Fruit fly (Drosophila melanogaster): ENCODE results near the gene Gr89a.

Gr89a gene

DNA sequence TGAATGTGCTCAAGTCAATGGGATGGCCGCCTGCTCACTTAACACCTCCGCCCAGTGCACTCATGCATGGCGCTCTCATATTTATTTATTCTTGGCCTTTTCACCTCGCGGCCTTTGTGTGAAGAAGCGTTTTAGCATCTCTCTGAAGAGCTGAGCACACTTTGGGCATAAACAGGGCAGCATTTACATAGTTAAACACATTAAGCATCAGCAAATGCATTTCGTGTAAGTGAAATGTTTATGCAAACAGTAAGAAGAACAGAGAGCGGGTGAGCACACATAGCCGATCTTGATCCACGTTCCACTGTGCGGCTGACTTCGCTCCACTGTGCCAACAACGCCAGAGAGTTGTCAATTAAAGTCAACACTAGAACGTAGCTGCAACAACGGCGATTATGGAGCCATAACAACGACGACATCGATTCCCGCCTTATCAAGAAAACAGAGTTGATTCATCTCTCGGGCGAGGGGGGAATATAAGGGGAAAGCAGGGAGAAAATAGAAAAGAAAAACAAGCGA, 25.9 kb upstream of the Gr89a start:
- TF ChIP-seq usp (GFP tag; optimal IDR thresholded peaks at IDR 0.05) (no peak), CG8478 (optimal IDR thresholded peaks at IDR 0.05) (no peak), EcR (GFP tag; optimal IDR thresholded peaks at IDR 0.05) (no peak), psq (optimal IDR thresholded peaks at IDR 0.05) (no peak), pan (optimal IDR thresholded peaks at IDR 0.05) (no peak), Dll (optimal IDR thresholded peaks at IDR 0.05) (no peak)

DNA sequence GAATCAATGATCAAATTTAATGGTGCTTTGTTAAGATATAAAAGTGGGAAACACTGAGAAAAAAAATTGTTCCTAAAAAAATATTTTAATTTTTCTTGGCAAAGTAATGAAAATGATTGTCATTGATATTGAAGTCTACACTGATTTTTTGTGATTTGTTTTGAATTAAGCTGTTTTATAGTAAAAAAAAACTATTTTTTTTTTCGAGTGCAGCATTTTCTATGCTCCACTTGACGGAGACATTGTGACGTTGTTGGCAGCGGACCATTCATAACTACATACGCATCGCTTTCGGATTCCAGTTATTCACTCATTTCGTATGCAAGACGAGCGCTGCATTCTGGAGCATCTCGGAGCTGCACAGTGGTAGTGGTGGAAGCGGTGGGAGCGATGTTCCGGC, 25.4 kb upstream of the Gr89a start:
- TF ChIP-seq psq (optimal IDR thresholded peaks at IDR 0.05) = no peak
- TF ChIP-seq EcR (GFP tag; optimal IDR thresholded peaks at IDR 0.05) = no peak
- TF ChIP-seq usp (GFP tag; optimal IDR thresholded peaks at IDR 0.05) = no peak
- TF ChIP-seq pan (optimal IDR thresholded peaks at IDR 0.05) = no peak
- no peak for TF ChIP-seq Dll (optimal IDR thresholded peaks at IDR 0.05)
- TF ChIP-seq CG8478 (optimal IDR thresholded peaks at IDR 0.05) = no peak

DNA sequence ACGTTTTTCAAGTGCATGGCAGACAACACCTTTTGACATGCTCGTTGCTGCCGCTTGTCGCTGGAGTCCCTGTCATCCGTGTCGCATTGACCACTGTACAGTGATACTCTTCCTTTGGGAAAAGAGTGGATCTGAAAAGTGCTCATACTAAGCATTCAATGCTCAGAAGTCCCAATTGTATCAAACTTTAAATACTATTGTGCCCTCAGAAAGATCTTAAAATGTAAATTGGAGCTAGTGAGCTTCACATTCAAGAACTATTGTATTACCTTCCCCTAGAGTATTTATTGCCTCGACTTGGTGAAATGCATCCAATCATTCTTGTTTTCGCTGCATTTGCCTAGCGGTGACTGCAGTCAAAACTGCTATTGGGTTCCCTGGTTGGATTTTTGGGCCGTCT, 24.6 kb upstream of the Gr89a start:
- TF ChIP-seq EcR (GFP tag; optimal IDR thresholded peaks at IDR 0.05) = no peak
- no peak for TF ChIP-seq pan (optimal IDR thresholded peaks at IDR 0.05)
- TF ChIP-seq Dll (optimal IDR thresholded peaks at IDR 0.05) = no peak
- TF ChIP-seq usp (GFP tag; optimal IDR thresholded peaks at IDR 0.05) = no peak
- TF ChIP-seq CG8478 (optimal IDR thresholded peaks at IDR 0.05) = no peak
- no peak for TF ChIP-seq psq (optimal IDR thresholded peaks at IDR 0.05)

DNA sequence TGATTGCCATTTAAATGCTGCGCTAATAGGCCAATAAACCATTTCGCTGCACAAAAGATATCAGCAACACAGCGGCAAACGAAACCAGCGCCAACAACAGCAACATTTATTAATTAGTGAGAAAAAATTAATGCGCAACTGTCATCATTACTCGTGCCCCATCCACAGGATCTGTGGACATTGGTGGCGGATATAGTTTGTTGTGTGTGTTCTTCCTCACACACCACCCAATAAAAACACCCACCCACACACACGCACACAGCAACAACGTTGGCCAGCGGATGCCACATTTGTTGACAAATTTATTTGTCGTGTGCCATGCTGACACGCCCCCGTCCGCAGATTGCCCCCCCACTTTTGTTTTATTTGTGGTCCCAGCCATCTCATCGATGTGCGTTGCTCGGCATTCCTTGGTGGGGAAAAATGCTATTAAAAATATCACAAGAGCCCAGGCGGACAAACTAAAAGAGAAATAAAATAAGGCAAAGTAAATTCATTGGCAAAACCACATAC, 19.4 kb upstream of the Gr89a start:
- TF ChIP-seq EcR (GFP tag; optimal IDR thresholded peaks at IDR 0.05) = no peak
- TF ChIP-seq usp (GFP tag; optimal IDR thresholded peaks at IDR 0.05) = no peak
- no peak for TF ChIP-seq CG8478 (optimal IDR thresholded peaks at IDR 0.05)
- TF ChIP-seq pan (optimal IDR thresholded peaks at IDR 0.05) = no peak
- TF ChIP-seq psq (optimal IDR thresholded peaks at IDR 0.05) = no peak
- TF ChIP-seq Dll (optimal IDR thresholded peaks at IDR 0.05) = no peak

DNA sequence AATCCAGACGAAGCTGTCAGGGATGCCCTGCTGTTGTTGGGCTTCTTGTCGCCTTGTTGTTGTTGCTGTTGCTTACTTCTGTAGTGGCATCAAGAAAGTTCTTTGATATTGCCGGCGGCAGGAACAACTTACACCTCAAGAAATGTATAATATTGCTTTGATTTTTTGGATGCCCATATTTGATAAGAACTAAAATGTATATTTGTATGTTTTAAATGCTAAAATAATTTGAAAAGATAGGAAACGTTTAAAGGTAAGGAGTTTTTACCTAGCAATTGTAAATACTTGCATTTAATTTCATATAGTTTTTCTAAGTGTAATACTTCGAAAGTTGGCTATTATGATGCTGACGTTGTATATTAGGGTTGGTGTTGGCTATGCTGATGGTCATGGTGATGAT, 11.4 kb upstream of the Gr89a start:
- TF ChIP-seq usp (GFP tag; optimal IDR thresholded peaks at IDR 0.05) (no peak), CG8478 (optimal IDR thresholded peaks at IDR 0.05) (no peak), Dll (optimal IDR thresholded peaks at IDR 0.05) (no peak), psq (optimal IDR thresholded peaks at IDR 0.05) (no peak), EcR (GFP tag; optimal IDR thresholded peaks at IDR 0.05) (no peak), pan (optimal IDR thresholded peaks at IDR 0.05) (no peak)

DNA sequence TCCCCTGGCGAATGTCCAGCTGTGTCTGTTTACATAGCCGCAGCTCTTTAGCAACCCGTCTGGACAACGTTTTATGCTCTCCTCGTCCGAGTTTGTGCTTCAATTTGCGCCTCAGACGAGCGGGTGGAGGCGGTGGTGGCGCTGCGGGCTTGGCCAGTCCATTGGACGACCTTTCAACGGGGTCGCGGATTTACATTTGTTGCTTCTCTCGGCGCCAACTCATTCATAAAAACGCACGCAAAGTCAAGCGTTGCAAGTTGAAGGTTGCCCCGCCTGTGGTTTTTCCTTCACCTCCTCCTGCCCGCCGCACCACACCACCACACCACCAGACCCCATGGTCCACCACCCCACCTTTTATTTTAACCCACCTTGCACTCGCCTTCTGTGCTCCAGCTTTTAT, 8.9 kb upstream of the Gr89a start:
- TF ChIP-seq psq (optimal IDR thresholded peaks at IDR 0.05) (no peak), Dll (optimal IDR thresholded peaks at IDR 0.05) (no peak), CG8478 (optimal IDR thresholded peaks at IDR 0.05) (no peak), pan (optimal IDR thresholded peaks at IDR 0.05) (no peak)

DNA sequence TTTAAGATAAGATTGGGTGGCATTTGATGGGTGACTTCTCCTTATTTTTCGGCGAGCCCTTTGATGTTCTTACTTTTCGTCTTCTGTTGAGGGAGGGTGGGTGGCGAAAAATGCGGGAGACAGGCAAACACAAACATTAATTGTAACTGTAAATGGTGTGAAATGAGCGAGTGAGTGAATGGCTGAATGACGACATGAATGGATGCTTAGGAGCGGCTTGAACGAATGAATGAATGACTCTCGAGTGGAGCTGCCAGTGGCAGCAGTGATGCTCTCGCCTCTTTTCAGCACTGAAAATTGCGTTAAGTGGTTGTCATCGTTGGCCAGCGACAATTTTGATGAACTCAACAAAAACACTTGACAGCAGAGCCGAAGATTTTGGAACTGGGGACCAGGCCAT, 5.8 kb upstream of the Gr89a start:
- TF ChIP-seq EcR (GFP tag; optimal IDR thresholded peaks at IDR 0.05) (no peak), pan (optimal IDR thresholded peaks at IDR 0.05) (no peak), CG8478 (optimal IDR thresholded peaks at IDR 0.05) (no peak), Dll (optimal IDR thresholded peaks at IDR 0.05) (no peak), usp (GFP tag; optimal IDR thresholded peaks at IDR 0.05) (no peak), psq (optimal IDR thresholded peaks at IDR 0.05) (no peak)

DNA sequence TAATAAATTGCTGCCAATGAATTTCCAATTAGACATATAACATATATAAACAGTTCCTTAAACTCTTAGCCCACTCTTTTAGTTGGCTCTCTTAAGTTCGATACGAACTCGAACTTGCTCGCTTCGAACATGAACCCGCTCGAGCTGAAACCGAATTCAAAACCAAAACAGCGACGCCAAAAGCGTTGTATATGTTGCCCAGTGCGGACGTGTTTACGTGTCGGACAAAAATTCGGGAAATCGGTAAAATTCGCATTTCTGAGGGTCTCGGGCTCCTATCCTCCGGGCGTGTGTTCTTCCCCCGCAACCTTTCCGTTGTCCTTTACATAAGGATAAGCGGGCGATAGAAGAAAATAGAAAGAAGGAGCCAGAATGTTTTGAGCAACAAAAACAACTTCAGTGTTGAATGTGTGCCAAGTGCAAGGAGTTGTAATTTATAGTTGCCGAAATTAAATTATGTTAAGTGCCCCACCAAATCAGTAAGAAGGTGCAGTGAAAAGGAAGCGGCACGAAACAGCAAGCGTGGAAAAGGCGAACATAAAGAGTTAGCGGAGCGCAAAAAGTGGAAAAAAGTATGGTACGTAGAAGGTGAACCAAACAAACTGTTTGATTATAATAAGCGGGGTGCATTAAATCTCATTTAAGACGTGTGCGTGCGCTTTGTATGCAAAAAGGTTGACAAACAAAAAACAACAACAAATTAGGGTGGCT, 4.0 kb upstream of the Gr89a start, which contains the start of gene CG42342:
Gene CG42342, plus strand, starts transcription at position 176 of the 711 bp plus-strand sequence.
- TF ChIP-seq CG8478 (optimal IDR thresholded peaks at IDR 0.05) (no peak), pan (optimal IDR thresholded peaks at IDR 0.05) (no peak), EcR (GFP tag; optimal IDR thresholded peaks at IDR 0.05) (no peak), psq (optimal IDR thresholded peaks at IDR 0.05) (no peak), usp (GFP tag; optimal IDR thresholded peaks at IDR 0.05) (no peak), Dll (optimal IDR thresholded peaks at IDR 0.05) (no peak)

DNA sequence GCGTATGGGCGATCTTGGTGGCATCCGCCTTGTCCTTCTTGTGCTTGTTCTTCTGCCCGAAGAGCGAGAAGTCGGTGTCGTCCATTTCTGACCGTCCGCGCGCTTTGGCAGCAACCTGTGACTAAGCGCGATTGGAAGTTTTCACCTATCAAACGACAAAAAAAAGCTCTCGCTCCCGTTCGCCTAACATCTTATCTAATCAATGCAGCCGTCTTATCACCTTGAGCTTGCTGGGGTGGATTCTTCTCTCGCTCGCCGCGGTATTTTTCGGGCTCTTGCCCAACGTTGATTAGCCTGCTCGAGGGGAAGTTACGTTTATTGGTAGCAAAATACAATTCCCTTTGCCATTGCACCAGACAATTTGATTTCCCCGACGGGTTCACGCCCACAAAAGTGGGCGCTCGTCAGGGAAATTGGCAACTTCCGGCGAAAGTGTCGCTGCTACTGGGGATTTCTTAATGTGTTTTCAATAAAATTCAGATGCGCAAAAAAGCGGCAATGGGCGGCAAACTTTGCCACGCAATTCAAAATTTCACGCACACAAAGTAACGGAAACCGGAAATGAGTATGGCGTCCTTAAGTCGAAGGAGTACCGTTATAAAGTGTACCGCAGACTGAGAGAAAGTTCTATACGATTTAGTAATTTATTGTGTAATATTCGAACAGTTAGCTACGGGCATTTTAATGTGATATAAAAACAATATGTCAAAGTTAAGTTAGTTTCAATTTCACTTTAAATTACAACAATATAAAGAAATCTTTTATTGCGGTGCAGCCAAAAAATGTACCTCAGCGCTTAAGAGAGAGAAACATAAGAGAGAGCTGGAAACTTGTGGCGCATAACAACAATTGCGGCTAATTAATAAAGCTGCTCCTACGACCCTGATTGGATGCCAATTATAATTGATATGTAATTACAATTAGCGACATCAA, 2.4 kb upstream of the Gr89a start, which contains the start of gene Decay:
Gene Decay, minus strand, starts transcription at position 132 of the 933 bp plus-strand sequence.
- TF ChIP-seq pan (optimal IDR thresholded peaks at IDR 0.05) (no peak), EcR (GFP tag; optimal IDR thresholded peaks at IDR 0.05) (no peak), CG8478 (optimal IDR thresholded peaks at IDR 0.05) (no peak), Dll (optimal IDR thresholded peaks at IDR 0.05) (no peak), psq (optimal IDR thresholded peaks at IDR 0.05) (no peak), usp (GFP tag; optimal IDR thresholded peaks at IDR 0.05) (no peak)

DNA sequence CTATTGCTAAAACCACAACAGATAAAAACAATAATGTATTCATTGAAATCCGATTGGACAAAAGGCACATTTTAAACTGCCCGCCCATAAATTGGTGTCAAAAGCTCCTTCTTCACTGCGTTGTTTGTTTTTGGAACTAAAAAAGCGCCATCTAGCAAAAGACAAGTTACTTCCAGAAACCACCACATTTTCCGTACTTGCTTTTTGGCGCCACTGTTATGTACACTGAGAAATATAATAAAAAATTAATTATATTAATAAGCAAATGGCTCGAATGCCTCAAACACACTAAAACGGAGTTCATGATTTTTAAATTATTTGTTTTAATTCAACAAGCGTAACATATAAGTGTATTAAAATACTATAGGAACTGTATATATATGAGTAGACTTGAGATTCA, 1.4 kb downstream of the Gr89a start:
- TF ChIP-seq pan (optimal IDR thresholded peaks at IDR 0.05) (no peak), usp (GFP tag; optimal IDR thresholded peaks at IDR 0.05) (no peak), Dll (optimal IDR thresholded peaks at IDR 0.05) (no peak), psq (optimal IDR thresholded peaks at IDR 0.05) (no peak), EcR (GFP tag; optimal IDR thresholded peaks at IDR 0.05) (no peak), CG8478 (optimal IDR thresholded peaks at IDR 0.05) (no peak)

DNA sequence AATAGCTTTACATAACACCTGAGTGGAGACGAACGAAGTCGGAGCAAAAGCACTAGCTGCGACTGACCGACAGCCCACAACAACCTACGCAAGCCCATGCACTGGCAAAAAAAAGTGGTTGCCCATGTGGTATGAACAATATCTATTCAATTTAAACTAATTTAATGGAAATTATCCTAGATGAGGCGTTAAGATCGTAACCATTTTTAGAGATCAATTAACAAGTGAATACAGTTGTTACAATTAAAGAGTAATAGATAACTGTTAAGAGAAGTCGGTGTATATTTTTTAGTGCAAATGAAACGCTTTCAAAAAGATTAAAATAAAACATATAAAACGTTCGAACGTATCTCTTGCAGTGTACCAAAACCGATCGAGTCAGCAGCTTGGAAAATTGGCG, 2.5 kb downstream of the Gr89a start:
- no peak for TF ChIP-seq Dll (optimal IDR thresholded peaks at IDR 0.05)
- TF ChIP-seq pan (optimal IDR thresholded peaks at IDR 0.05) = no peak
- TF ChIP-seq CG8478 (optimal IDR thresholded peaks at IDR 0.05) = no peak
- no peak for TF ChIP-seq psq (optimal IDR thresholded peaks at IDR 0.05)
- no peak for TF ChIP-seq EcR (GFP tag; optimal IDR thresholded peaks at IDR 0.05)
- TF ChIP-seq usp (GFP tag; optimal IDR thresholded peaks at IDR 0.05) = no peak
